Worm (Caenorhabditis elegans) whole organism, L3 larva: ENCODE results near the gene arrd-4.
"Not testable (repeated sequence)": the region's sequence is repeated elsewhere in the genome, so short reads cannot be mapped to it uniquely, and the experiment has no call there.

Experiments used
- R02D3.7 ChIP-seq: fragments of 150-350 bp; optimal IDR thresholded peaks from 2 replicates; lab custom pipeline; 2014; ENCODE audit warnings: missing biosample characterization, missing genetic modification characterization
- ceh-16 ChIP-seq: sonication (generic microtip); optimal IDR thresholded peaks from 2 replicates; lab custom pipeline; 2017; ENCODE audit warnings: missing biosample characterization, missing genetic modification characterization
- ceh-28 ChIP-seq: fragments of 150-350 bp; optimal IDR thresholded peaks from 2 replicates; lab custom pipeline; 2014; ENCODE audit warnings: missing biosample characterization, missing genetic modification reagents, missing genetic modification characterization
- daf-12 ChIP-seq: fragments of 150-350 bp; optimal IDR thresholded peaks from 2 replicates; lab custom pipeline; 2014; ENCODE audit warnings: missing biosample characterization, missing genetic modification reagents, missing genetic modification characterization
- egl-27 ChIP-seq: sonication (generic microtip); optimal IDR thresholded peaks from 4 replicates; lab custom pipeline; 2017; ENCODE audit warnings: missing biosample characterization, missing genetic modification reagents, missing genetic modification characterization
- egl-5 ChIP-seq: fragments of 150-350 bp; optimal IDR thresholded peaks from 2 replicates; lab custom pipeline; 2017; ENCODE audit warnings: missing biosample characterization, missing genetic modification reagents, missing genetic modification characterization, inconsistent platforms
- elt-1 ChIP-seq: fragments of 150-350 bp; optimal IDR thresholded peaks from 2 replicates; lab custom pipeline; 2014; ENCODE audit warnings: missing biosample characterization, missing genetic modification characterization
- elt-2 ChIP-seq: sonication (generic microtip); optimal IDR thresholded peaks from 2 replicates; lab custom pipeline; 2016; ENCODE audit warnings: missing genetic modification reagents, mild to moderate bottlenecking, missing genetic modification characterization, missing compliant biosample characterization
- elt-3 ChIP-seq, 3 experiments: fragments of 150-350 bp in 1 of 3; sonication (generic microtip) in 2 of 3; optimal IDR thresholded peaks; 2 replicates in 2 of 3; 4 replicates in 1 of 3; lab custom pipeline; 2014 to 2017; ENCODE audit warnings: missing biosample characterization in 3 of 3, missing genetic modification characterization in 3 of 3
- eor-1 ChIP-seq, 2 experiments: fragments of 150-350 bp; optimal IDR thresholded peaks; 2 replicates each; lab custom pipeline; 2014 to 2018; ENCODE audit warnings: missing biosample characterization in 2 of 2, missing genetic modification characterization in 2 of 2
- fkh-10 ChIP-seq: sonication (generic microtip); optimal IDR thresholded peaks from 2 replicates; lab custom pipeline; 2017; ENCODE audit warnings: missing biosample characterization, missing genetic modification reagents, missing genetic modification characterization
- fos-1 ChIP-seq: fragments of 150-350 bp; optimal IDR thresholded peaks from 2 replicates; lab custom pipeline; 2014; ENCODE audit warnings: missing biosample characterization, missing genetic modification characterization
- hmg-11 ChIP-seq: sonication (generic microtip); optimal IDR thresholded peaks from 2 replicates; lab custom pipeline; 2016; ENCODE audit warnings: missing genetic modification characterization, missing compliant biosample characterization
- jun-1 ChIP-seq: fragments of 150-350 bp; optimal IDR thresholded peaks from 2 replicates; lab custom pipeline; 2014; ENCODE audit warnings: missing biosample characterization, missing genetic modification reagents, missing genetic modification characterization
- lin-15B ChIP-seq: fragments of 150-350 bp; optimal IDR thresholded peaks from 2 replicates; lab custom pipeline; 2014; ENCODE audit warnings: missing biosample characterization, missing genetic modification characterization
- lin-39 ChIP-seq: fragments of 150-350 bp; optimal IDR thresholded peaks from 2 replicates; lab custom pipeline; 2018; ENCODE audit warnings: missing biosample characterization, missing genetic modification reagents, missing genetic modification characterization
- lsy-12 ChIP-seq: sonication (generic microtip); optimal IDR thresholded peaks from 2 replicates; lab custom pipeline; 2016; ENCODE audit warnings: mild to moderate bottlenecking, missing genetic modification characterization, missing compliant biosample characterization
- mdl-1 ChIP-seq: fragments of 150-350 bp; optimal IDR thresholded peaks from 2 replicates; lab custom pipeline; 2014; ENCODE audit warnings: missing biosample characterization, missing genetic modification characterization
- mml-1 ChIP-seq: fragments of 150-350 bp; sonication (generic microtip); optimal IDR thresholded peaks from 3 replicates; lab custom pipeline; 2014; ENCODE audit warnings: missing biosample characterization, missing genetic modification characterization
- nfya-1 ChIP-seq: sonication (generic microtip); optimal IDR thresholded peaks from 2 replicates; lab custom pipeline; 2017; ENCODE audit warnings: missing genetic modification characterization, mild to moderate bottlenecking, missing compliant biosample characterization, antibody characterized with exemption, moderate library complexity; ENCODE audit not compliant: insufficient read depth
- nhr-11 ChIP-seq: fragments of 150-350 bp; optimal IDR thresholded peaks from 2 replicates; lab custom pipeline; 2014; ENCODE audit warnings: missing biosample characterization, missing genetic modification characterization
- nhr-12 ChIP-seq: fragments of 150-350 bp; optimal IDR thresholded peaks from 2 replicates; lab custom pipeline; 2014; ENCODE audit warnings: missing biosample characterization, missing genetic modification characterization
- nhr-23 ChIP-seq: fragments of 150-350 bp; optimal IDR thresholded peaks from 2 replicates; lab custom pipeline; 2014; ENCODE audit warnings: missing biosample characterization, missing genetic modification reagents, missing genetic modification characterization
- nhr-237 ChIP-seq: fragments of 150-350 bp; optimal IDR thresholded peaks from 2 replicates; lab custom pipeline; 2014; ENCODE audit warnings: missing biosample characterization, missing genetic modification characterization
- nhr-28 ChIP-seq: fragments of 150-350 bp; optimal IDR thresholded peaks from 2 replicates; lab custom pipeline; 2014; ENCODE audit warnings: missing biosample characterization, missing genetic modification characterization
- nhr-76 ChIP-seq: fragments of 150-350 bp; sonication (generic microtip); optimal IDR thresholded peaks from 5 replicates; lab custom pipeline; 2014; ENCODE audit warnings: missing biosample characterization, missing genetic modification characterization
- nhr-77 ChIP-seq: fragments of 150-350 bp; optimal IDR thresholded peaks from 2 replicates; lab custom pipeline; 2014; ENCODE audit warnings: missing biosample characterization, missing genetic modification characterization
- sea-2 ChIP-seq: fragments of 150-350 bp; sonication (generic microtip); optimal IDR thresholded peaks from 4 replicates; lab custom pipeline; 2014; ENCODE audit warnings: missing biosample characterization, missing genetic modification reagents, missing genetic modification characterization
- skn-1 ChIP-seq: fragments of 150-350 bp; optimal IDR thresholded peaks from 2 replicates; lab custom pipeline; 2014; ENCODE audit warnings: missing biosample characterization, missing genetic modification characterization
- snpc-4 ChIP-seq: fragments of 150-350 bp; optimal IDR thresholded peaks from 2 replicates; lab custom pipeline; 2014; ENCODE audit warnings: missing biosample characterization, missing genetic modification characterization
- tbx-2 ChIP-seq: sonication (generic microtip); optimal IDR thresholded peaks from 2 replicates; lab custom pipeline; 2016; ENCODE audit warnings: mild to moderate bottlenecking, missing genetic modification characterization, missing compliant biosample characterization
- unc-39 ChIP-seq: sonication (generic microtip); optimal IDR thresholded peaks from 4 replicates; lab custom pipeline; 2017; ENCODE audit warnings: missing biosample characterization, missing genetic modification characterization
- unc-62 ChIP-seq: fragments of 150-350 bp; sonication (generic microtip); optimal IDR thresholded peaks from 4 replicates; lab custom pipeline; 2014; ENCODE audit warnings: missing biosample characterization, missing genetic modification reagents, missing genetic modification characterization
- ztf-4 ChIP-seq: fragments of 150-350 bp; optimal IDR thresholded peaks from 2 replicates; lab custom pipeline; 2014; ENCODE audit warnings: missing biosample characterization, missing genetic modification characterization

arrd-4 gene

ce11 chrII:9868698-9869097 lies 30.6 kb upstream of the arrd-4 start, which contains the start of gene old-1:
Gene old-1, minus strand, starts transcription at chrII:9868747.
- no peak for TF ChIP-seq ceh-28 (tag; lab: Kevin White, UChicago)
- TF ChIP-seq nfya-1 (tag; lab: Kevin White, UChicago): peak; percentile 51

- no peak for TF ChIP-seq jun-1 (tag; lab: Kevin White, UChicago)
- TF ChIP-seq nhr-76: no peak
- no peak for TF ChIP-seq unc-62
- TF ChIP-seq nfya-1 (tag; lab: Kevin White, UChicago): no peak
- no peak for TF ChIP-seq daf-12 (tag; lab: Kevin White, UChicago)
- no peak for TF ChIP-seq skn-1 (tag; lab: Kevin White, UChicago)
- TF ChIP-seq ceh-28 (tag; lab: Kevin White, UChicago): no peak
- no peak for TF ChIP-seq nhr-12 (tag; lab: Kevin White, UChicago)
- no peak for TF ChIP-seq lsy-12 (tag; lab: Kevin White, UChicago)
- TF ChIP-seq mdl-1 (tag; lab: Kevin White, UChicago): no peak
Observed at ce11 chrII:9868207-9868606, 30.1 kb upstream of the arrd-4 start.

ce11 chrII:9866378-9866777 lies 28.3 kb upstream of the arrd-4 start, which contains the start of gene chil-1:
Gene chil-1, minus strand, starts transcription at chrII:9866478.
- TF ChIP-seq mdl-1 (tag; lab: Kevin White, UChicago); fkh-10 (GFP tag; lab: Kevin White, UChicago); egl-5 (tag; lab: Kevin White, UChicago): not testable (repeated sequence)

- no peak for TF ChIP-seq R02D3.7 (tag; lab: Kevin White, UChicago)
- TF ChIP-seq, all 47 proteins: peak for 0
Observed at ce11 chrII:9862147-9862546, 24.0 kb upstream of the arrd-4 start, which contains the start of gene C08H9.18. Gene C08H9.18, minus strand, starts transcription at chrII:9862247.

ce11 chrII:9861394-9861793 lies 23.3 kb upstream of the arrd-4 start, which contains the start of gene chil-3:
Gene chil-3, minus strand, starts transcription at chrII:9861494.
- no peak for TF ChIP-seq hmg-11 (tag; lab: Kevin White, UChicago)
- TF ChIP-seq fos-1: no peak
- no peak for TF ChIP-seq nhr-28
- no peak for TF ChIP-seq nhr-237 (tag; lab: Kevin White, UChicago)

ce11 chrII:9859575-9859974 lies 21.5 kb upstream of the arrd-4 start, which contains the start of gene chil-5:
Gene chil-5, minus strand, starts transcription at chrII:9859675.
- TF ChIP-seq daf-12 (tag; lab: Kevin White, UChicago): no peak
- no peak for TF ChIP-seq lin-15B (tag; lab: Kevin White, UChicago)
- no peak for TF ChIP-seq eor-1 (tag; optimal IDR thresholded peaks at IDR 0.05; lab: Kevin White, UChicago)
- TF ChIP-seq egl-27 (tag; lab: Kevin White, UChicago): no peak
- no peak for TF ChIP-seq unc-39 (tag; lab: Kevin White, UChicago)
- no peak for TF ChIP-seq mml-1 (tag; lab: Kevin White, UChicago)
- TF ChIP-seq nhr-237 (tag; lab: Kevin White, UChicago): no peak
- no peak for TF ChIP-seq fkh-10 (GFP tag; lab: Kevin White, UChicago)
- TF ChIP-seq elt-1 (tag; lab: Kevin White, UChicago): no peak
- TF ChIP-seq nhr-23 (tag; lab: Kevin White, UChicago): no peak
- TF ChIP-seq ztf-4: no peak
- TF ChIP-seq elt-2: no peak
- no peak for TF ChIP-seq lsy-12 (tag; lab: Kevin White, UChicago)
- no peak for TF ChIP-seq nhr-77 (tag; lab: Kevin White, UChicago)
- no peak for TF ChIP-seq ceh-16 (tag; lab: Kevin White, UChicago)
- no peak for TF ChIP-seq lin-39 (tag; lab: Kevin White, UChicago)

ce11 chrII:9857791-9858190 lies 19.7 kb upstream of the arrd-4 start, which contains the start of gene chil-6:
Gene chil-6, minus strand, starts transcription at chrII:9857891.
- no peak for TF ChIP-seq unc-39 (tag; lab: Kevin White, UChicago)
- TF ChIP-seq fkh-10 (GFP tag; lab: Kevin White, UChicago): no peak
- TF ChIP-seq ceh-16 (tag; lab: Kevin White, UChicago): no peak
- no peak for TF ChIP-seq unc-62
- no peak for TF ChIP-seq hmg-11 (tag; lab: Kevin White, UChicago)
- TF ChIP-seq nhr-11: no peak
- no peak for TF ChIP-seq jun-1 (tag; lab: Kevin White, UChicago)
- TF ChIP-seq nfya-1 (tag; lab: Kevin White, UChicago): no peak
- TF ChIP-seq nhr-23 (tag; lab: Kevin White, UChicago): no peak
- no peak for TF ChIP-seq lin-15B (tag; lab: Kevin White, UChicago)
- no peak for TF ChIP-seq nhr-237 (tag; lab: Kevin White, UChicago)
- TF ChIP-seq ceh-28 (tag; lab: Kevin White, UChicago): no peak
- no peak for TF ChIP-seq snpc-4
- no peak for TF ChIP-seq skn-1 (tag; lab: Kevin White, UChicago)
- no peak for TF ChIP-seq tbx-2 (tag; lab: Kevin White, UChicago)
- no peak for TF ChIP-seq sea-2 (GFP tag; lab: Kevin White, UChicago)
- TF ChIP-seq elt-3 (tag; optimal IDR thresholded peaks at IDR 0.05; lab: Kevin White, UChicago): no peak
- no peak for TF ChIP-seq eor-1 (tag; optimal IDR thresholded peaks at IDR 0.05; lab: Kevin White, UChicago)
